Worm (Caenorhabditis elegans) whole organism, mixed stage, embryonic: ENCODE results near the gene ptrg-1.

Experiments
- bed-3 ChIP-seq: fragments of 200-800 bp; sonication (Bioruptor generic); optimal IDR thresholded peaks from 3 replicates; lab custom pipeline; 2018; ENCODE audit warnings: mild to moderate bottlenecking, missing genetic modification characterization, moderate library complexity, missing compliant biosample characterization
- ceh-83 ChIP-seq: fragments of 200-800 bp; sonication (Bioruptor generic); optimal IDR thresholded peaks from 2 replicates; lab custom pipeline; 2018; ENCODE audit warnings: mild to moderate bottlenecking, missing genetic modification characterization, missing compliant biosample characterization
- elt-1 ChIP-seq: sonication (generic microtip); optimal IDR thresholded peaks from 2 replicates; lab custom pipeline; 2017; ENCODE audit warnings: missing genetic modification characterization, mild to moderate bottlenecking, missing compliant biosample characterization, antibody characterized with exemption, moderate library complexity, borderline replicate concordance; ENCODE audit not compliant: insufficient read depth
- hlh-1 ChIP-seq: fragments of 150-350 bp; optimal IDR thresholded peaks from 2 replicates; lab custom pipeline; 2014; ENCODE audit warnings: missing biosample characterization, missing genetic modification reagents, missing genetic modification characterization
- lsy-2 ChIP-seq: fragments of 150-350 bp; optimal IDR thresholded peaks from 2 replicates; lab custom pipeline; 2014; ENCODE audit warnings: missing biosample characterization, missing genetic modification characterization
- mls-2 ChIP-seq: sonication (generic microtip); optimal IDR thresholded peaks from 2 replicates; lab custom pipeline; 2016; ENCODE audit warnings: mild to moderate bottlenecking, missing genetic modification characterization, moderate library complexity, missing compliant biosample characterization
- nhr-12 ChIP-seq: fragments of 150-350 bp; optimal IDR thresholded peaks from 2 replicates; lab custom pipeline; 2014; ENCODE audit warnings: missing biosample characterization, missing genetic modification characterization
- nhr-28 ChIP-seq: fragments of 150-350 bp; optimal IDR thresholded peaks from 2 replicates; lab custom pipeline; 2014; ENCODE audit warnings: missing biosample characterization, missing genetic modification characterization
- pha-4 ChIP-seq: fragments of 150-350 bp; optimal IDR thresholded peaks from 2 replicates; lab custom pipeline; 2018; ENCODE audit warnings: missing biosample characterization, missing genetic modification reagents, missing genetic modification characterization
- snpc-4 ChIP-seq: fragments of 150-350 bp; optimal IDR thresholded peaks from 2 replicates; lab custom pipeline; 2014; ENCODE audit warnings: missing biosample characterization, missing genetic modification characterization
- unc-62 ChIP-seq: fragments of 150-350 bp; optimal IDR thresholded peaks from 2 replicates; lab custom pipeline; 2014; ENCODE audit warnings: missing biosample characterization, missing genetic modification reagents, missing genetic modification characterization
- ztf-11 ChIP-seq: fragments of 150-350 bp; optimal IDR thresholded peaks from 2 replicates; lab custom pipeline; 2014; ENCODE audit warnings: missing biosample characterization, missing genetic modification characterization

- no peak for TF ChIP-seq ztf-11 (tag; lab: Kevin White, UChicago)
- TF ChIP-seq bed-3 (GFP tag; lab: Kevin White, UChicago): no peak
- TF ChIP-seq ceh-83: no peak
- TF ChIP-seq lsy-2 (tag; lab: Kevin White, UChicago): no peak
- TF ChIP-seq mls-2: no peak
- no peak for TF ChIP-seq snpc-4 (tag; lab: Kevin White, UChicago)
- no peak for TF ChIP-seq nhr-28 (tag; lab: Kevin White, UChicago)
- no peak for TF ChIP-seq unc-62 (GFP tag; lab: Kevin White, UChicago)
- no peak for TF ChIP-seq elt-1
- no peak for TF ChIP-seq nhr-12
- TF ChIP-seq hlh-1 (tag; lab: Kevin White, UChicago): no peak
- no peak for TF ChIP-seq pha-4 (tag; lab: Kevin White, UChicago)
These were observed 40.8 kb downstream of the ptrg-1 start for ce11 chrIV:10153479-10153878.
